Fruit fly (Drosophila melanogaster): ENCODE results near the gene Nepl11.

Gene Nepl11

DNA sequence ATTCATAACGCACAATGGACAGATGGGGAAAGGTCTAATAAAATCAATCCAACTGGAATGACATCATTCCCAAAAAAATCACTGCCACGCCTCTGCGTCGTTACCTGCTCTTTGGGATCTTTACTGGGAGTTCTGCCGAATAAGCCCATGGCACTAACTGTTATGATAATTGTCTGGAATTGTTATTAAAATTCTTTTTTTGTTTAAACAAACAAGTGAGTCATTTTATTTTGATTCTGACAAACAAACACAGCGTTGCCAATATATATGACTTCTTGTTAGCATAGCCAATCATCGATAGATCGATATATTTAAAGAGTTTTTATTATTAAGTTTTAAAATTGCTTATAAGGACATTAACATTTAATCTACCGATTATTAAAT, 16.0 kb upstream of the Nepl11 start, which contains the start of gene Vps24:
Gene Vps24, minus strand, starts transcription at position 265 of the 384 bp plus-strand sequence.
- TF ChIP-seq Jra (GFP tag; optimal IDR thresholded peaks at IDR 0.05) (peak; percentile 64), tai (GFP tag; optimal IDR thresholded peaks at IDR 0.05) (no peak)

DNA sequence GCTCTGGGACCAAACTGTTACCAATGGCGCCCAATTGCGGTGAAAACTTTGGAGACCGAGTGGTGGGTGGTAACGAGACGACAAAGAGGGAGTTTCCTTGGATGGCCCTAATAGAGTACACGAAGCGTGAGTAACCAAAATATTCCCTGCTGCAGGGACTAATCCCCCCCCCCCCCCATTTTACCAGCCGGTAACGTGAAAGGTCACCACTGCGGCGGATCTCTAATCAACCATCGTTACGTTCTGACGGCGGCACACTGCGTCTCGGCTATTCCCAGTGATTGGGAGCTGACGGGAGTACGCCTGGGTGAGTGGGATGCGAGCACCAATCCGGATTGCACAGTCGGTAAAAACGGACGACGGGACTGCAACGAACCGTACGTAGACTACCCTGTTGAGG, 14.1 kb upstream of the Nepl11 start:
- TF ChIP-seq HLH106 (tag; optimal IDR thresholded peaks at IDR 0.05) (no peak), dl (GFP tag; optimal IDR thresholded peaks at IDR 0.05; ENCODE audit: insufficient read depth in 1 of 2, partially characterized antibody in 2 of 2) (no peak)

DNA sequence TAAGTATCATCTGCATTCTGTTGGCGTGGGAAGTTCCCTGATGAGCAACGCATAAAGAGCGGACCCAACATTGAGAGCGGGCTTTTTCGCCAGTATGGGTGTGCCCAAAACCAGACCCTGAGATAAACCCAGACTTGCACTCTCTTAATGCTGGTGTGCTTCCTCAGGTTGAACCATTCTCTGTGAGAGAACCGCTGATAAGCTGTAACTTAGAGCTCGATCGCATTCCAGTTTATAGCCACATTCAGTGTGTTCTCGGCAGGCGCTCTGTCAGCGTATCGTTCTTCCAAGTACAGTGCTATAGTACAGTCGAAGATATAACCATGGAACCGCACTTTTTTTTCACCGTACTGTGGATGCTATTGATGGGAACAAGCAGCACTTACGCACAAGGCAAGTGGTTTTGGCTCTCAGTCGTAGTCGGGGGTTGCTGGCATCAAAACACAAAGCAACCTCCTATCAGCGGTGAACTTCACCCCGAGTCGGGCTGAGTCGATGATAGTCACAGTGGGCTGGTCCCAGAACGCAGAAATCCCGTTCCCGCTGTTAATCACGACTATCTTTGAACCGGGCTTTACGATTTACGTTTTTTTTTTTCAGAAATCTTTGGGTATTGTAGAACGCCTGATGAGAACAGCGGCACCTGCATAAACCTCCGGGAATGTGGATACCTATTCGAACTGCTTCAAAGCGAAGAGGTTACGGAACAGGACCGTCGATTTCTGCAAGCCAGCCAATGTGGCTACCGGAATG, 13.2 kb upstream of the Nepl11 start, which contains the start of gene MP1:
Gene MP1, plus strand, starts transcription at position 245 of the 753 bp plus-strand sequence.
- TF ChIP-seq Hnf4 (GFP tag; optimal IDR thresholded peaks at IDR 0.05) (peak; percentile 39), dl (GFP tag; optimal IDR thresholded peaks at IDR 0.05; ENCODE audit: insufficient read depth in 1 of 2, partially characterized antibody in 2 of 2) (peak; percentile 90 to 91), N (GFP tag; optimal IDR thresholded peaks at IDR 0.05) (no peak), usp (GFP tag; optimal IDR thresholded peaks at IDR 0.05) (no peak), Dif (GFP tag; optimal IDR thresholded peaks at IDR 0.05; ENCODE audit: partially characterized antibody) (peak; percentile 84), OdsH (GFP tag; optimal IDR thresholded peaks at IDR 0.05) (peak; percentile 29), pan (optimal IDR thresholded peaks at IDR 0.05) (no peak), Rel (GFP tag; optimal IDR thresholded peaks at IDR 0.05) (no peak), Rel (tag; optimal IDR thresholded peaks at IDR 0.05) (peak; percentile 60), Hr83 (GFP tag; optimal IDR thresholded peaks at IDR 0.05; ENCODE audit: poor library complexity, severe bottlenecking) (peak; percentile 16)

DNA sequence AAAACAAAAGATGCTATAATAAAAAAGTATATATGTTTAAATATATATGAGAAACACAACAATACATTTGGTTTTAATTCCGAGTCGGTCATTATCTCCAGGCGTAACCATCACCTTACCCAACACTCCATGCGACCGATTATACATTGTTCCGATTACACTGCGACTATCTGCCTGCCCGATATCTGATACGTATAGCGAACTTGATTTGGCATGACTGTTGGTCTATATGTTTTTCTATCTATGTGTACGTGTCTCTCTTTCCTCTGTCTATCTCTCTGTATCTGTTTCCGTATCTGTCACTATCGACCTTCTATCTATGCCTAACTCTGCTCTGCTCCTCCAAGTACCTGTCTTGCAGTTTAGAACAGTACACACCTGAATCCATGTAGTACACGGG, 6.8 kb upstream of the Nepl11 start:
- TF ChIP-seq ey (GFP tag; optimal IDR thresholded peaks at IDR 0.05) (no peak), foxo (GFP tag; optimal IDR thresholded peaks at IDR 0.05) (no peak), Sp1 (GFP tag; optimal IDR thresholded peaks at IDR 0.05) (no peak), psq (GFP tag; optimal IDR thresholded peaks at IDR 0.05) (no peak), lola (GFP tag; optimal IDR thresholded peaks at IDR 0.05) (no peak), sv (GFP tag; optimal IDR thresholded peaks at IDR 0.05) (no peak), Hr78 (GFP tag; optimal IDR thresholded peaks at IDR 0.05) (no peak), Abd-B (GFP tag; optimal IDR thresholded peaks at IDR 0.05) (no peak), sage (GFP tag; optimal IDR thresholded peaks at IDR 0.05) (no peak), HLH106 (tag; optimal IDR thresholded peaks at IDR 0.05) (no peak), Hr83 (GFP tag; optimal IDR thresholded peaks at IDR 0.05; ENCODE audit: poor library complexity, severe bottlenecking) (no peak), jim (GFP tag; optimal IDR thresholded peaks at IDR 0.05) (no peak), dsf (GFP tag; optimal IDR thresholded peaks at IDR 0.05; ENCODE audit: borderline replicate concordance) (no peak), tai (GFP tag; optimal IDR thresholded peaks at IDR 0.05) (no peak), OdsH (GFP tag; optimal IDR thresholded peaks at IDR 0.05) (no peak), N (GFP tag; optimal IDR thresholded peaks at IDR 0.05) (no peak)

DNA sequence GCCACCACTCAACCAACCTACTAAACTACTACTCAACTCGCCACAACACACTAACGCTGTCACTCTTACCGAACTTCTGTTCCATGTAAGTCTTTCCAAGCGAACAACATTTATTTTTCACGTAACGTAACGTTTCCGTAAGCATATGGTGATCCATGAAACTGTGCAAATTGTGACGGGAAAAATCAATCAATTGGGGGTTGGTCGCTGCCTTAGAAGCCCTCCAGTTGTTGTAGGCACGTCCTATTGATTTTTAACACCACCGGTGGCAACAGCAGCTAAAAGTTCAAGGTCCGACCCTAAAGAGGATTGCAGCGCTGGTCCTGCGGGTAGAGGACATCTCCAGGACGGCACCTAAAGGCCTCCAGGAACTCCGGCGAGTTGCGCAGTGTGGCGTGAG, 2.5 kb downstream of the Nepl11 start:
- TF ChIP-seq Rel (GFP tag; optimal IDR thresholded peaks at IDR 0.05), result no peak
- TF ChIP-seq Rel (tag; optimal IDR thresholded peaks at IDR 0.05), result no peak
- no peak for TF ChIP-seq foxo (GFP tag; optimal IDR thresholded peaks at IDR 0.05)
- TF ChIP-seq psq (GFP tag; optimal IDR thresholded peaks at IDR 0.05), result no peak
- TF ChIP-seq usp (GFP tag; optimal IDR thresholded peaks at IDR 0.05), result no peak
- no peak for TF ChIP-seq brk (GFP tag; optimal IDR thresholded peaks at IDR 0.05)
- no peak for TF ChIP-seq Myc (optimal IDR thresholded peaks at IDR 0.05)
- TF ChIP-seq sage (GFP tag; optimal IDR thresholded peaks at IDR 0.05), result no peak
- no peak for TF ChIP-seq h (GFP tag; optimal IDR thresholded peaks at IDR 0.05)
- TF ChIP-seq Hnf4 (GFP tag; optimal IDR thresholded peaks at IDR 0.05), result no peak
- no peak for TF ChIP-seq CG32264 (GFP tag; optimal IDR thresholded peaks at IDR 0.05)
- TF ChIP-seq rgr (GFP tag; optimal IDR thresholded peaks at IDR 0.05), result no peak
- TF ChIP-seq tai (GFP tag; optimal IDR thresholded peaks at IDR 0.05), result no peak
- TF ChIP-seq br (GFP tag; optimal IDR thresholded peaks at IDR 0.05), result no peak
- TF ChIP-seq lola (GFP tag; optimal IDR thresholded peaks at IDR 0.05), result no peak
- no peak for TF ChIP-seq dsf (GFP tag; optimal IDR thresholded peaks at IDR 0.05; ENCODE audit: borderline replicate concordance)
- no peak for TF ChIP-seq Hr78 (GFP tag; optimal IDR thresholded peaks at IDR 0.05)
- no peak for TF ChIP-seq HLH106 (tag; optimal IDR thresholded peaks at IDR 0.05)
- no peak for TF ChIP-seq dmrt93B (GFP tag; optimal IDR thresholded peaks at IDR 0.05)
- TF ChIP-seq Sp1 (GFP tag; optimal IDR thresholded peaks at IDR 0.05), result no peak

All from whole organism, wandering third instar larva.